Fruit fly (Drosophila melanogaster) whole organism, embryonic: Measurements from ENCODE around the gene CG13239.
A peak's percentile ranks its signal among the peaks of the same experiment; 100 is the strongest.

Experiments
- Aef1 ChIP-seq: fragments of 200-800 bp; sonication (Bioruptor generic); IDR thresholded peaks from 3 replicates; pipeline ENCODE4 v1.3.6; 2022; ENCODE audit warnings: missing biosample characterization, missing genetic modification characterization
- Awh ChIP-seq: fragments of 200-800 bp; sonication (Bioruptor generic); IDR thresholded peaks from 2 replicates; pipeline ENCODE4, ENCODE4 v1.3.6; 2022; ENCODE audit warnings: missing biosample characterization, missing genetic modification characterization
- Blimp-1 ChIP-seq: fragments of 200-800 bp; sonication (Bioruptor generic); optimal IDR thresholded peaks from 3 replicates; lab custom pipeline; 2018; ENCODE audit warnings: missing biosample characterization, missing genetic modification characterization, mild to moderate bottlenecking, moderate library complexity, missing genetic modification reagents
- CG11456 ChIP-seq: fragments of 200-800 bp; sonication (Bioruptor generic); IDR thresholded peaks from 3 replicates; pipeline ENCODE4 v1.3.6; 2022; ENCODE audit warnings: missing biosample characterization, missing genetic modification characterization
- CG1233 ChIP-seq: fragments of 200-800 bp; sonication (Bioruptor generic); optimal IDR thresholded peaks from 4 replicates; lab custom pipeline; 2018; ENCODE audit warnings: missing biosample characterization, mild to moderate bottlenecking, missing genetic modification characterization
- CG13287 ChIP-seq: fragments of 200-800 bp; sonication (Bioruptor generic); IDR thresholded peaks from 2 replicates; pipeline ENCODE4 v1.3.6; 2022; ENCODE audit warnings: missing biosample characterization, missing genetic modification characterization; ENCODE audit not compliant: partially characterized antibody
- CG15011 ChIP-seq: fragments of 200-800 bp; sonication (Bioruptor generic); optimal IDR thresholded peaks from 3 replicates; lab custom pipeline; 2018; ENCODE audit warnings: missing biosample characterization, mild to moderate bottlenecking, missing genetic modification characterization
- CG17361 ChIP-seq: fragments of 200-800 bp; sonication (Bioruptor generic); IDR thresholded peaks from 3 replicates; pipeline ENCODE4 v1.3.6; 2022; ENCODE audit warnings: missing biosample characterization, missing genetic modification characterization
- CG2712 ChIP-seq: fragments of 200-800 bp; optimal IDR thresholded peaks from 3 replicates; lab custom pipeline; 2019; ENCODE audit warnings: missing biosample characterization, mild to moderate bottlenecking, missing genetic modification characterization, moderate library complexity
- CG4282 ChIP-seq: fragments of 200-800 bp; sonication (Bioruptor generic); optimal IDR thresholded peaks from 2 replicates; lab custom pipeline; 2016; ENCODE audit warnings: missing biosample characterization, missing genetic modification characterization
- CG4617 ChIP-seq: fragments of 200-800 bp; sonication (Bioruptor generic); optimal IDR thresholded peaks from 3 replicates; lab custom pipeline; 2016; ENCODE audit warnings: missing biosample characterization, missing genetic modification characterization, borderline replicate concordance
- CG5953 ChIP-seq: fragments of 200-800 bp; sonication (Bioruptor generic); IDR thresholded peaks from 2 replicates; pipeline ENCODE4 v1.3.6; 2022; ENCODE audit warnings: missing biosample characterization, missing genetic modification characterization
- CG6689 ChIP-seq: fragments of 200-800 bp; sonication (Bioruptor generic); IDR thresholded peaks from 2 replicates; pipeline ENCODE4 v1.3.6; 2022; ENCODE audit warnings: missing biosample characterization, missing genetic modification characterization
- CG7271 ChIP-seq: fragments of 200-800 bp; sonication (Bioruptor generic); optimal IDR thresholded peaks from 2 replicates; lab custom pipeline; 2018; ENCODE audit warnings: missing biosample characterization, mild to moderate bottlenecking, missing genetic modification characterization, moderate library complexity
- CG7963 ChIP-seq: fragments of 200-800 bp; sonication (Bioruptor generic); IDR thresholded peaks from 3 replicates; pipeline ENCODE4 v1.3.6; 2022; ENCODE audit warnings: missing biosample characterization, missing genetic modification characterization; ENCODE audit not compliant: partially characterized antibody
- Deaf1 ChIP-seq: fragments of 200-800 bp; optimal IDR thresholded peaks from 3 replicates; lab custom pipeline; 2019; ENCODE audit warnings: missing biosample characterization, mild to moderate bottlenecking, missing genetic modification characterization, moderate library complexity
- HLH3B ChIP-seq: fragments of 200-800 bp; sonication (Bioruptor generic); IDR thresholded peaks from 2 replicates; pipeline ENCODE4 v1.3.6; 2022; ENCODE audit warnings: missing biosample characterization, missing genetic modification characterization
- Nf-YC ChIP-seq: fragments of 200-800 bp; optimal IDR thresholded peaks from 3 replicates; lab custom pipeline; 2019; ENCODE audit warnings: missing biosample characterization, mild to moderate bottlenecking, missing genetic modification characterization, moderate library complexity
- Stat92E ChIP-seq, 3 experiments: fragments of >200 bp in 2 of 3; fragments of 200-800 bp in 1 of 3; sonication (Bioruptor generic) in 1 of 3; optimal IDR thresholded peaks; 2 replicates each; lab custom pipeline; 2017 to 2019; ENCODE audit warnings: missing biosample characterization in 3 of 3, missing genetic modification characterization in 3 of 3, mild to moderate bottlenecking in 1 of 3, moderate library complexity in 1 of 3
- TFAM ChIP-seq: fragments of 200-800 bp; sonication (Bioruptor generic); optimal IDR thresholded peaks from 2 replicates; lab custom pipeline; 2017; ENCODE audit warnings: missing biosample characterization, missing genetic modification characterization, inconsistent platforms
- al ChIP-seq: fragments of 200-800 bp; sonication (Bioruptor generic); IDR thresholded peaks from 2 replicates; pipeline ENCODE4 v1.3.6; 2022; ENCODE audit warnings: missing biosample characterization, missing genetic modification characterization
- bsh ChIP-seq, 2 experiments: fragments of 200-800 bp; sonication (Bioruptor generic); optimal IDR thresholded peaks; 2 replicates each; lab custom pipeline; 2017 to 2018; ENCODE audit warnings: mild to moderate bottlenecking in 2 of 2, missing biosample characterization in 2 of 2, missing genetic modification characterization in 2 of 2, moderate library complexity in 1 of 2
- cg ChIP-seq: fragments of 200-800 bp; sonication (Bioruptor generic); optimal IDR thresholded peaks from 3 replicates; lab custom pipeline; 2019; ENCODE audit warnings: missing biosample characterization, mild to moderate bottlenecking, missing genetic modification characterization, moderate library complexity
- chm ChIP-seq: fragments of 200-800 bp; sonication (Bioruptor generic); IDR thresholded peaks from 2 replicates; pipeline ENCODE4 v1.3.6; 2022; ENCODE audit warnings: missing biosample characterization, missing genetic modification characterization
- corto ChIP-seq: fragments of 200-800 bp; sonication (Bioruptor generic); optimal IDR thresholded peaks from 2 replicates; lab custom pipeline; 2016; ENCODE audit warnings: missing biosample characterization, mild to moderate bottlenecking, missing genetic modification characterization, moderate library complexity
- crol ChIP-seq: fragments of 200-800 bp; sonication (Bioruptor generic); IDR thresholded peaks from 2 replicates; pipeline ENCODE4 v1.3.6; 2022; ENCODE audit warnings: missing biosample characterization, missing genetic modification characterization
- dimm ChIP-seq: fragments of 200-800 bp; sonication (Bioruptor generic); IDR thresholded peaks from 2 replicates; pipeline ENCODE4 v1.3.6; 2022; ENCODE audit warnings: missing biosample characterization, missing genetic modification characterization
- gcm2 ChIP-seq: fragments of 200-800 bp; sonication (Bioruptor generic); optimal IDR thresholded peaks from 2 replicates; lab custom pipeline; 2016; ENCODE audit warnings: missing biosample characterization, missing genetic modification characterization
- luna ChIP-seq: fragments of 200-800 bp; sonication (Bioruptor generic); optimal IDR thresholded peaks from 2 replicates; lab custom pipeline; 2016; ENCODE audit warnings: missing biosample characterization, missing genetic modification characterization
- nom ChIP-seq: fragments of 200-800 bp; sonication (Bioruptor generic); optimal IDR thresholded peaks from 2 replicates; lab custom pipeline; 2017; ENCODE audit warnings: missing biosample characterization, missing genetic modification characterization, mild to moderate bottlenecking, moderate library complexity, missing genetic modification reagents
- ro ChIP-seq: fragments of 200-800 bp; sonication (Bioruptor generic); IDR thresholded peaks from 2 replicates; pipeline ENCODE4 v1.3.6; 2022; ENCODE audit warnings: missing biosample characterization, missing genetic modification characterization
- salm ChIP-seq: fragments of 200-800 bp; sonication (Bioruptor generic); optimal IDR thresholded peaks from 2 replicates; lab custom pipeline; 2018; ENCODE audit warnings: missing biosample characterization, mild to moderate bottlenecking, missing genetic modification characterization
- sr ChIP-seq: fragments of 200-800 bp; sonication (Bioruptor generic); IDR thresholded peaks from 3 replicates; pipeline ENCODE4 v1.3.6; 2022; ENCODE audit warnings: missing biosample characterization, missing genetic modification characterization
- ssp ChIP-seq: fragments of 200-800 bp; sonication (Bioruptor generic); IDR thresholded peaks from 2 replicates; pipeline ENCODE4 v1.3.6; 2022; ENCODE audit warnings: missing biosample characterization, missing genetic modification characterization
- tx ChIP-seq: fragments of 200-800 bp; sonication (Bioruptor generic); optimal IDR thresholded peaks from 2 replicates; lab custom pipeline; 2016; ENCODE audit warnings: missing biosample characterization, missing genetic modification characterization
- unc-4 ChIP-seq: fragments of 200-800 bp; sonication (Bioruptor generic); IDR thresholded peaks from 2 replicates; pipeline ENCODE4 v1.3.6; 2022; ENCODE audit warnings: missing biosample characterization, missing genetic modification characterization; ENCODE audit not compliant: partially characterized antibody
- usp ChIP-seq: fragments of >200 bp; optimal IDR thresholded peaks from 2 replicates; lab custom pipeline; 2017; ENCODE audit warnings: missing biosample characterization, missing genetic modification characterization
- vvl ChIP-seq: fragments of 200-800 bp; sonication (Bioruptor generic); IDR thresholded peaks from 2 replicates; pipeline ENCODE4 v1.3.6; 2022; ENCODE audit warnings: missing biosample characterization, missing genetic modification characterization
- wor ChIP-seq: fragments of 200-800 bp; sonication (Bioruptor generic); IDR thresholded peaks from 2 replicates; pipeline ENCODE4 v1.3.6; 2022; ENCODE audit warnings: missing biosample characterization, missing genetic modification characterization

CG13239 gene

dm6 chr3L:22871030-22871844, 10.7 kb downstream of the CG13239 start (continued):
- peak; percentile 64 for TF ChIP-seq CG4617 (GFP tag; lab: Kevin White, UChicago)
- TF ChIP-seq CG13287: peak; percentile 70
- TF ChIP-seq TFAM (GFP tag; lab: Kevin White, UChicago): no peak
- no peak for TF ChIP-seq CG1233 (GFP tag; lab: Kevin White, UChicago)
- no peak for TF ChIP-seq Blimp-1 (GFP tag; lab: Kevin White, UChicago)
- no peak for TF ChIP-seq Awh (GFP tag; lab: Robert Waterston, UW)
- no peak for TF ChIP-seq ro
- no peak for TF ChIP-seq usp (GFP tag; lab: Kevin White, UChicago)
- no peak for TF ChIP-seq CG6689 (GFP tag; lab: Robert Waterston, UW)
- 0 out of 3 replicates have a peak, but pooled peaks have one; percentile 21 for TF ChIP-seq CG11456 (GFP tag; lab: Robert Waterston, UW)
- TF ChIP-seq Deaf1: no peak
- no peak for TF ChIP-seq tx (GFP tag; lab: Kevin White, UChicago)
- TF ChIP-seq bsh (GFP tag; optimal IDR thresholded peaks at IDR 0.05; lab: Kevin White, UChicago): no peak
- TF ChIP-seq dimm: no peak
- no peak for TF ChIP-seq Aef1 (GFP tag; lab: Robert Waterston, UW)
- no peak for TF ChIP-seq CG7271 (tag; lab: Kevin White, UChicago)
- TF ChIP-seq CG4282 (GFP tag; lab: Kevin White, UChicago): peak; percentile 5
- TF ChIP-seq CG5953 (GFP tag; lab: Robert Waterston, UW): no peak
- no peak for TF ChIP-seq luna
- no peak for TF ChIP-seq gcm2
- TF ChIP-seq nom: peak; percentile 59
- 0 out of 3 replicates have a peak, but pooled peaks have one; percentile 31 for TF ChIP-seq CG17361
- TF ChIP-seq unc-4 (GFP tag; lab: Robert Waterston, UW): peak; percentile 57
- TF ChIP-seq ssp (GFP tag; lab: Robert Waterston, UW): no peak
- TF ChIP-seq HLH3B: 0 out of 2 replicates have a peak, but pooled peaks have one; percentile 28
- peak; percentile 61; the same call in 1 of the 3 replicates for TF ChIP-seq CG7963 (GFP tag; lab: Robert Waterston, UW)
- TF ChIP-seq wor (GFP tag; lab: Robert Waterston, UW): no peak
- TF ChIP-seq salm (tag; lab: Kevin White, UChicago): no peak
- no peak for TF ChIP-seq CG15011 (GFP tag; lab: Kevin White, UChicago)
- TF ChIP-seq al: no peak
- no peak for TF ChIP-seq Stat92E (GFP tag; optimal IDR thresholded peaks at IDR 0.05; lab: Kevin White, UChicago)
- TF ChIP-seq vvl (GFP tag; lab: Robert Waterston, UW): 0 out of 2 replicates have a peak, but pooled peaks have one; percentile 12
- TF ChIP-seq cg: peak; percentile 86
- TF ChIP-seq corto (GFP tag; lab: Kevin White, UChicago): no peak
- no peak for TF ChIP-seq crol (GFP tag; lab: Robert Waterston, UW)
- TF ChIP-seq sr (GFP tag; lab: Robert Waterston, UW): 0 out of 3 replicates have a peak, but pooled peaks have one; percentile 16
- no peak for TF ChIP-seq chm (GFP tag; lab: Robert Waterston, UW)
- TF ChIP-seq CG2712 (tag; lab: Kevin White, UChicago): peak; percentile 3
- TF ChIP-seq Nf-YC (tag; lab: Kevin White, UChicago): peak; percentile 1
